Fruit fly (Drosophila melanogaster): ENCODE data around the gene Sirt7.
A peak's percentile ranks its signal among the peaks of the same experiment; 100 is the strongest.

The Sirt7 gene

DNA sequence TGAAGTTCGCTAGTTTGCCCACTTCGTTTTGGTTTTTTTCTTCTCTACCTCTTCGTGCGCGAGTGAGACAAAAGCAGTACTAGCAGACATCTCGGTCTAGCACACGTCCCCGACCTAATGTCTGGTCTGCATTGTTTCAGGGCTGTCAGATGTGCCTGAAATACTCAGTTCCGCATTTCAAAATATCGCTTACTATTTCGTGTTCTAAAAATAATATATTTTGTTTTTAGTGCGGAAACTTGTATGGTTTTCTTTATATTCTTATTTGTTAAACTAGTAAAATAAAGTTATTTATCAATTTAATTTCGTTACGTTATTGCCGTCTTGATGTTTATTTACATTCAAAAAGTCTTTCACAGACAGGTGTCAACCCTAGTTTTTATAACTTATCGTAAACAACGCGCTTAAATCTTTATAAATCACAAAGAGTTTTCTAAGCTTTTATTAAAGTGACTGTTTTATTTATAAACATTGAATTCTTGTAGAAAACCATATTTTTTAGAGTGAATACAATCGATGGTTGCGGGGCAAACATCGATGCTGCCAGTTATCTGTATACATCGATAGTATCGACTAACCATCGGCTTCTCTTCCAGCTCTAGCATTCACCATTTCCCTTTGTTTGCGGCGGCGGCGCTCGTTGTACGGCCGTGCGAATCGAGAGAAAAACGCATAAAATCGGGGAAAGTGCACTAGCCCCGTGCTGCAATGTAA is 7.6 kb downstream of the Sirt7 start (continued):
- TF ChIP-seq CG15514 (GFP tag; optimal IDR thresholded peaks at IDR 0.05): peak; percentile 30
- TF ChIP-seq CG10431 (GFP tag; optimal IDR thresholded peaks at IDR 0.05): peak; percentile 68
- TF ChIP-seq CG31365 (tag; optimal IDR thresholded peaks at IDR 0.05): no peak
- peak; percentile 84 for TF ChIP-seq CG7556 (GFP tag; optimal IDR thresholded peaks at IDR 0.05)
- peak; percentile 59 for TF ChIP-seq YL-1 (GFP tag; optimal IDR thresholded peaks at IDR 0.05)
- TF ChIP-seq CG12769 (tag; optimal IDR thresholded peaks at IDR 0.05): peak; percentile 61
- TF ChIP-seq ac (GFP tag; optimal IDR thresholded peaks at IDR 0.05): no peak
- TF ChIP-seq MBD-R2 (GFP tag; IDR thresholded peaks at IDR 0.05): no peak
- no peak for TF ChIP-seq pan (optimal IDR thresholded peaks at IDR 0.05)
- TF ChIP-seq pan (GFP tag; optimal IDR thresholded peaks at IDR 0.05 in 1 of 2, IDR thresholded peaks at IDR 0.05 in 1 of 2): no peak
- no peak for TF ChIP-seq CG4730 (GFP tag; IDR thresholded peaks at IDR 0.05)
- TF ChIP-seq corto (GFP tag; optimal IDR thresholded peaks at IDR 0.05): no peak
- peak; percentile 76 for TF ChIP-seq Oli (tag; optimal IDR thresholded peaks at IDR 0.05)
- TF ChIP-seq sna (GFP tag; IDR thresholded peaks at IDR 0.05; ENCODE audit: partially characterized antibody): no peak
- no peak for TF ChIP-seq CG10565 (GFP tag; optimal IDR thresholded peaks at IDR 0.05)
- TF ChIP-seq C15 (GFP tag; IDR thresholded peaks at IDR 0.05): no peak
- TF ChIP-seq repo (GFP tag; optimal IDR thresholded peaks at IDR 0.05): no peak
- peak; percentile 75 for TF ChIP-seq CG10209 (GFP tag; optimal IDR thresholded peaks at IDR 0.05)
- TF ChIP-seq CG10462 (GFP tag; optimal IDR thresholded peaks at IDR 0.05): peak; percentile 15
- peak; percentile 89 for TF ChIP-seq gem (tag; optimal IDR thresholded peaks at IDR 0.05)
- no peak for TF ChIP-seq Adf1 (GFP tag; IDR thresholded peaks at IDR 0.05)
- no peak for TF ChIP-seq kni (GFP tag; optimal IDR thresholded peaks at IDR 0.05)
- peak; percentile 77 for TF ChIP-seq CG17829 (tag; optimal IDR thresholded peaks at IDR 0.05)
- peak; percentile 85 for TF ChIP-seq CG13424 (tag; optimal IDR thresholded peaks at IDR 0.05)
- TF ChIP-seq bsh (GFP tag; optimal IDR thresholded peaks at IDR 0.05): peak in 1 of 2 experiments; percentile 73
- TF ChIP-seq Dll (GFP tag; IDR thresholded peaks at IDR 0.05; ENCODE audit: partially characterized antibody): no peak
- no peak for TF ChIP-seq CG14441 (GFP tag; IDR thresholded peaks at IDR 0.05)
- TF ChIP-seq CG12236 (GFP tag; optimal IDR thresholded peaks at IDR 0.05): no peak
- TF ChIP-seq vnd (GFP tag; IDR thresholded peaks at IDR 0.05; ENCODE audit: partially characterized antibody): no peak
- no peak for TF ChIP-seq Rx (GFP tag; IDR thresholded peaks at IDR 0.05)
- TF ChIP-seq danr (GFP tag; IDR thresholded peaks at IDR 0.05): no peak
- TF ChIP-seq CG2202 (tag; optimal IDR thresholded peaks at IDR 0.05): no peak
- TF ChIP-seq ATbp (GFP tag; optimal IDR thresholded peaks at IDR 0.05): peak; percentile 50
- TF ChIP-seq CG1233 (GFP tag; optimal IDR thresholded peaks at IDR 0.05): peak; percentile 73
- TF ChIP-seq NFAT (GFP tag; IDR thresholded peaks at IDR 0.05): no peak
- TF ChIP-seq CG3407 (GFP tag; optimal IDR thresholded peaks at IDR 0.05): peak; percentile 48
- TF ChIP-seq CG17328 (GFP tag; IDR thresholded peaks at IDR 0.05): no peak
- TF ChIP-seq Sry-δ (GFP tag; optimal IDR thresholded peaks at IDR 0.05): peak; percentile 94
- peak; percentile 2 for TF ChIP-seq CG11723 (GFP tag; optimal IDR thresholded peaks at IDR 0.05)
- no peak for TF ChIP-seq tll (GFP tag; optimal IDR thresholded peaks at IDR 0.05)
- peak; percentile 77 for TF ChIP-seq Meics (GFP tag; optimal IDR thresholded peaks at IDR 0.05)
- TF ChIP-seq nau (GFP tag; optimal IDR thresholded peaks at IDR 0.05): no peak
- TF ChIP-seq gt (GFP tag; IDR thresholded peaks at IDR 0.05): no peak
- peak; percentile 49 for TF ChIP-seq CG4820 (GFP tag; optimal IDR thresholded peaks at IDR 0.05)
- TF ChIP-seq CG9932 (GFP tag; IDR thresholded peaks at IDR 0.05): no peak
- no peak for TF ChIP-seq sima (GFP tag; optimal IDR thresholded peaks at IDR 0.05)
- TF ChIP-seq CG17359 (tag; optimal IDR thresholded peaks at IDR 0.05): peak; percentile 75
- TF ChIP-seq chinmo (GFP tag; IDR thresholded peaks at IDR 0.05; ENCODE audit: partially characterized antibody): no peak
- TF ChIP-seq CG3065 (GFP tag; optimal IDR thresholded peaks at IDR 0.05): no peak

Data from whole organism, embryonic.